Fruit fly (Drosophila melanogaster): Measurements from ENCODE around the gene alpha4GT1.

alpha4GT1 gene

dm6 chr2L:2999113-2999512, 23.8 kb downstream of the alpha4GT1 start, which contains the start of gene Ccdc85 (continued):
- no peak for TF ChIP-seq Drgx (GFP tag; IDR thresholded peaks at IDR 0.05)
- peak; percentile 84 for TF ChIP-seq BEAF-32 (GFP tag; optimal IDR thresholded peaks at IDR 0.05)
- no peak for TF ChIP-seq Usf (GFP tag; optimal IDR thresholded peaks at IDR 0.05)
- no peak for TF ChIP-seq Atf3 (GFP tag; optimal IDR thresholded peaks at IDR 0.05)
- TF ChIP-seq CG11695 (GFP tag; IDR thresholded peaks at IDR 0.05) = no peak
- TF ChIP-seq onecut (GFP tag; IDR thresholded peaks at IDR 0.05) = peak; percentile 10; the same call in 1 of the 2 replicates
- peak; percentile 76 for TF ChIP-seq ci (GFP tag; IDR thresholded peaks at IDR 0.05)
- no peak for TF ChIP-seq Rx (GFP tag; IDR thresholded peaks at IDR 0.05)
- no peak for TF ChIP-seq fru (optimal IDR thresholded peaks at IDR 0.05)
- no peak for TF ChIP-seq CG7745 (tag; optimal IDR thresholded peaks at IDR 0.05)
- TF ChIP-seq CG15514 (GFP tag; optimal IDR thresholded peaks at IDR 0.05) = peak; percentile 64
- TF ChIP-seq tll (GFP tag; optimal IDR thresholded peaks at IDR 0.05) = no peak
- TF ChIP-seq Deaf1 (tag; optimal IDR thresholded peaks at IDR 0.05) = no peak
- no peak for TF ChIP-seq sima (GFP tag; optimal IDR thresholded peaks at IDR 0.05)
- no peak for TF ChIP-seq crp (GFP tag; optimal IDR thresholded peaks at IDR 0.05)
- peak; percentile 28 for TF ChIP-seq Fer1 (GFP tag; optimal IDR thresholded peaks at IDR 0.05)
- no peak; the same call in 2 of the 3 replicates for TF ChIP-seq CG17361 (GFP tag; IDR thresholded peaks at IDR 0.05)
- no peak for TF ChIP-seq pan (optimal IDR thresholded peaks at IDR 0.05)
- TF ChIP-seq pan (GFP tag; optimal IDR thresholded peaks at IDR 0.05 in 1 of 2, IDR thresholded peaks at IDR 0.05 in 1 of 2) = no peak
- TF ChIP-seq ewg (GFP tag; optimal IDR thresholded peaks at IDR 0.05) = no peak
- no peak for TF ChIP-seq oc (tag; optimal IDR thresholded peaks at IDR 0.05)
- TF ChIP-seq exex (tag; optimal IDR thresholded peaks at IDR 0.05) = no peak
- no peak for TF ChIP-seq CG8281 (tag; optimal IDR thresholded peaks at IDR 0.05)
- TF ChIP-seq bcd (GFP tag; optimal IDR thresholded peaks at IDR 0.05) = no peak
- no peak for TF ChIP-seq gce (GFP tag; IDR thresholded peaks at IDR 0.05)
- TF ChIP-seq Myb (GFP tag; optimal IDR thresholded peaks at IDR 0.05) = peak; percentile 97
- TF ChIP-seq rib (GFP tag; IDR thresholded peaks at IDR 0.05) = no peak
- TF ChIP-seq gcm (GFP tag; optimal IDR thresholded peaks at IDR 0.05) = peak; percentile 47
- no peak for TF ChIP-seq CG4282 (GFP tag; optimal IDR thresholded peaks at IDR 0.05)
- TF ChIP-seq CG17385 (GFP tag; optimal IDR thresholded peaks at IDR 0.05) = peak; percentile 43
- TF ChIP-seq Bdp1 (GFP tag; optimal IDR thresholded peaks at IDR 0.05) = no peak
- TF ChIP-seq CG13424 (tag; optimal IDR thresholded peaks at IDR 0.05) = peak; percentile 14
- peak; percentile 6; the same call in 1 of the 2 replicates for TF ChIP-seq CG9932 (GFP tag; IDR thresholded peaks at IDR 0.05)
- TF ChIP-seq Opbp (GFP tag; IDR thresholded peaks at IDR 0.05; ENCODE audit: partially characterized antibody) = peak; percentile 96
- TF ChIP-seq CG8359 (GFP tag; optimal IDR thresholded peaks at IDR 0.05; ENCODE audit: borderline replicate concordance) = no peak
- peak; percentile 94 for TF ChIP-seq stwl (tag; optimal IDR thresholded peaks at IDR 0.05)
- no peak for TF ChIP-seq CG4404 (GFP tag; IDR thresholded peaks at IDR 0.05)
- TF ChIP-seq gsb-n (tag; optimal IDR thresholded peaks at IDR 0.05) = no peak
- no peak for TF ChIP-seq Lim3 (GFP tag; IDR thresholded peaks at IDR 0.05)
- no peak for TF ChIP-seq sim (GFP tag; IDR thresholded peaks at IDR 0.05)
- TF ChIP-seq Stat92E (GFP tag; optimal IDR thresholded peaks at IDR 0.05) = peak in 1 of 3 experiments; percentile 41
- TF ChIP-seq CG4820 (GFP tag; optimal IDR thresholded peaks at IDR 0.05) = no peak
- no peak for TF ChIP-seq hth (optimal IDR thresholded peaks at IDR 0.05)
- no peak for TF ChIP-seq Atf-2 (GFP tag; optimal IDR thresholded peaks at IDR 0.05)
- no peak for TF ChIP-seq CG15269 (tag; optimal IDR thresholded peaks at IDR 0.05)
- peak; percentile 92 for TF ChIP-seq CG42726 (GFP tag; IDR thresholded peaks at IDR 0.05; ENCODE audit: partially characterized antibody)
- TF ChIP-seq CG17829 (tag; optimal IDR thresholded peaks at IDR 0.05) = peak; percentile 44
- peak; percentile 35 for TF ChIP-seq PHDP (tag; optimal IDR thresholded peaks at IDR 0.05)
- peak; percentile 7 for TF ChIP-seq CG33557 (GFP tag; optimal IDR thresholded peaks at IDR 0.05)
- peak; percentile 37 for TF ChIP-seq CG9797 (GFP tag; optimal IDR thresholded peaks at IDR 0.05)
- TF ChIP-seq CG6272 (GFP tag; IDR thresholded peaks at IDR 0.05) = no peak

Data from whole organism, embryonic.